Worm (Caenorhabditis elegans): ENCODE data around the gene pax-3.

DNA sequence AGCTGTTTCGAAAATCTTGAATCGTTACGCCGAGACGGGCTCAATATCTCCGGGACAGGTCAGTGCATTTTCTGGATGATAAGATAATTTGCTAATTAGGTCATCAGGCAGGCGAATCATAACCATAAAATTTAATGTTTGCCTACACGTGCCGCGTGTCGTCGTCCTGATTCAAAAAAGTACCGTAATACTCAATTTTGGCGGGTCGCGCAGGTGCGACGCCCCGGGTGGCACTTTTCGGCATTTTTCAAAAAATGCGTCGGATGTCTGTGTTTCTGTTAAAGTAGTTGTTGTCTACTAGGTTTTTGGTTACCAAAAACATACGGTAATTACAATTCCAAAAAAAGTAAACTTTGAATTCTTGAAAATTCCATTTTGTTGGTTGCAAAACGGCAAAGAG is 1.1 kb downstream of the pax-3 start:
- TF ChIP-seq sox-4 (tag; optimal IDR thresholded peaks at IDR 0.05) (no peak), fkh-4 (tag; optimal IDR thresholded peaks at IDR 0.05; ENCODE audit: borderline replicate concordance) (no peak), ama-1 (optimal IDR thresholded peaks at IDR 0.05) (no peak), nhr-12 (tag; optimal IDR thresholded peaks at IDR 0.05) (no peak), ces-1 (GFP tag; optimal IDR thresholded peaks at IDR 0.05) (no peak), tbx-2 (tag; optimal IDR thresholded peaks at IDR 0.05) (no peak), dpl-1 (GFP tag; optimal IDR thresholded peaks at IDR 0.05) (no peak), zag-1 (tag; optimal IDR thresholded peaks at IDR 0.05) (no peak)

Measured in whole organism, L1 larva.